Worm (Caenorhabditis elegans) whole organism, early embryonic: ENCODE results near the gene nhr-283.
"Not testable (repeated sequence)": the region's sequence is repeated elsewhere in the genome, so short reads cannot be mapped to it uniquely, and the experiment has no call there.

Experiments used
- B0310.2 ChIP-seq: sonication (generic microtip); optimal IDR thresholded peaks from 2 replicates; lab custom pipeline; 2016; ENCODE audit warnings: mild to moderate bottlenecking, missing genetic modification characterization, missing compliant biosample characterization
- F13C5.2 ChIP-seq: sonication (generic microtip); optimal IDR thresholded peaks from 2 replicates; lab custom pipeline; 2017; ENCODE audit warnings: mild to moderate bottlenecking, missing genetic modification characterization, inconsistent platforms, missing compliant biosample characterization
- aly-1 ChIP-seq: sonication (generic microtip); optimal IDR thresholded peaks from 2 replicates; lab custom pipeline; 2016; ENCODE audit warnings: missing genetic modification characterization, missing compliant biosample characterization
- ama-1 ChIP-seq: fragments of 150-350 bp; optimal IDR thresholded peaks from 2 replicates; lab custom pipeline; 2014
- ceh-13 ChIP-seq: fragments of 200-800 bp; sonication (Bioruptor generic); optimal IDR thresholded peaks from 2 replicates; lab custom pipeline; 2018; ENCODE audit warnings: mild to moderate bottlenecking, missing genetic modification characterization, missing compliant biosample characterization
- ceh-36 ChIP-seq: sonication (generic microtip); optimal IDR thresholded peaks from 2 replicates; lab custom pipeline; 2016; ENCODE audit warnings: missing genetic modification characterization, inconsistent platforms, missing compliant biosample characterization
- ets-7 ChIP-seq: sonication (generic microtip); optimal IDR thresholded peaks from 2 replicates; lab custom pipeline; 2016; ENCODE audit warnings: missing genotype, missing genetic modification characterization, missing compliant biosample characterization
- flt-1 ChIP-seq: fragments of 200-800 bp; sonication (Bioruptor generic); IDR thresholded peaks from 2 replicates; pipeline ENCODE4 v1.3.6; 2022; ENCODE audit warnings: missing genetic modification characterization, missing compliant biosample characterization
- hmbx-1 ChIP-seq: sonication (generic microtip); optimal IDR thresholded peaks from 2 replicates; lab custom pipeline; 2016; ENCODE audit warnings: mild to moderate bottlenecking, missing genetic modification characterization, missing compliant biosample characterization
- hmg-4 ChIP-seq: fragments of 200-800 bp; sonication (Bioruptor generic); optimal IDR thresholded peaks from 2 replicates; lab custom pipeline; 2018; ENCODE audit warnings: mild to moderate bottlenecking, missing genetic modification characterization, missing compliant biosample characterization
- hnd-1 ChIP-seq: sonication (generic microtip); optimal IDR thresholded peaks from 2 replicates; lab custom pipeline; 2016; ENCODE audit warnings: missing genetic modification characterization, missing compliant biosample characterization
- pes-1 ChIP-seq: fragments of 200-800 bp; sonication (Bioruptor generic); IDR thresholded peaks from 2 replicates; pipeline ENCODE4 v1.3.6; 2022; ENCODE audit warnings: missing genetic modification reagents, missing genetic modification characterization, missing compliant biosample characterization
- scrt-1 ChIP-seq: fragments of 200-800 bp; sonication (Bioruptor generic); IDR thresholded peaks from 2 replicates; pipeline ENCODE4 v1.3.6; 2022; ENCODE audit warnings: missing genetic modification characterization, missing compliant biosample characterization
- sea-1 ChIP-seq: fragments of 200-800 bp; sonication (Bioruptor generic); conservative IDR thresholded peaks from 2 replicates; pipeline ENCODE4 v1.3.6; 2022; ENCODE audit warnings: missing genetic modification characterization, missing compliant biosample characterization
- tbx-11 ChIP-seq: fragments of 200-800 bp; sonication (Bioruptor generic); IDR thresholded peaks from 2 replicates; pipeline ENCODE4 v1.3.6; 2022; ENCODE audit warnings: missing genetic modification characterization, missing compliant biosample characterization
- tbx-37 ChIP-seq: fragments of 200-800 bp; sonication (Bioruptor generic); conservative IDR thresholded peaks from 2 replicates; pipeline ENCODE4 v1.3.6; 2022; ENCODE audit warnings: missing genetic modification reagents, missing genetic modification characterization, missing compliant biosample characterization
- tra-4 ChIP-seq: sonication (generic microtip); optimal IDR thresholded peaks from 2 replicates; lab custom pipeline; 2017; ENCODE audit warnings: missing genetic modification characterization, missing compliant biosample characterization

The nhr-283 gene

DNA sequence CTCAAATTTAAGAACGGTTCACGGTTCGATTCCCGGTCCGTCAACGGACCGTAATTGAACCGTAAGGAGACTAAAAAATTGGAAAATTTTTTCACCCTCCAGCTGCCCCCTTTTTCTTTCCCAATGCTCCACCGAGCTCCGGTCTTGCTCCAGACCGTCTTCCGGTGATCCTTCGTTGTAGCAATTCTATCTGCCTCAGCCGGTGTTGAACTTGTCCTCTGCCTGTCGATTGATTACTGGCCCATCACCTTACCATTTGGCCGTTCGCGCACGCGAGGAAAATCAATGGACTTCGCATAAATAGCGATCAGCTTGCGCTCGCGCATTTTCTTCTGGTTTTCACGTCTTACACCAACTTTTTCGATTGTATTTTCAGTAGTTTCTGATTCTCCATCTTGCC lies 9.2 kb downstream of the nhr-283 start:
- TF ChIP-seq scrt-1 (GFP tag; lab: Robert Waterston, UW) = peak; percentile 51; the same call in 1 of the 2 replicates
- TF ChIP-seq pes-1 (GFP tag; lab: Robert Waterston, UW) = peak; percentile 73
- peak; percentile 28; the same call in 1 of the 2 replicates for TF ChIP-seq flt-1 (GFP tag; lab: Robert Waterston, UW)

DNA sequence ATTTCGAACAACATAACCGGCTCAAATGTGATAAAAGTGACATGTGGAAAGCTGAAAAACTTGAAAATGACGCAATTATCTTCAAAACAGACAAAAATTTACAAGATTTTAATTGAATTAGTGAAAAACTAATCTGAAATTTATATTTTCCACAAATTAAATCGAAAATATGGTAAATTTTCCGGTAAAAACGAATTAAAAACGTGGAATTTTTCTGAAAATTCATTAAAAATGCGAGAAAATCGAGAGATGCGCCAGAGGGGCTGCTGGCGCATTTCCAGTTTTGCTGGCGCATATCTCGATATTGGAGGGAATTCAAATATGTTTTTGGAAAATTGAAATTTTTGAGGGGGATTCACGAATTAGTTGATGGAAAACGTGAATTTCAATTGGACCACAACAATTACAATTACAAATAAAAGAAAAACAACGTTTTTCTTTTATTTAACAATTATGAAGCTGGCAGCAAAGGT lies 10.4 kb downstream of the nhr-283 start, which contains the start of the genes haf-3 and F57A10.2:
Gene haf-3, minus strand, starts transcription at position 51 of the 473 bp plus-strand sequence.
Gene F57A10.2, plus strand, starts transcription at position 454 of the 473 bp plus-strand sequence.
- TF ChIP-seq aly-1 (tag; lab: Kevin White, UChicago) = no peak
- no peak for TF ChIP-seq hmg-4 (GFP tag; lab: Kevin White, UChicago)
- TF ChIP-seq scrt-1 (GFP tag; lab: Robert Waterston, UW) = no peak
- TF ChIP-seq ets-7 (tag; lab: Kevin White, UChicago) = no peak
- no peak for TF ChIP-seq hnd-1 (tag; lab: Kevin White, UChicago)
- no peak for TF ChIP-seq hmbx-1 (tag; lab: Kevin White, UChicago)
- no peak for TF ChIP-seq ceh-13 (GFP tag; lab: Kevin White, UChicago)
- no peak for TF ChIP-seq tbx-11
- 0 out of 2 replicates have a peak, but pooled peaks have one; percentile 13 for TF ChIP-seq flt-1 (GFP tag; lab: Robert Waterston, UW)
- peak; percentile 66 for TF ChIP-seq F13C5.2 (tag; lab: Kevin White, UChicago)
- no peak for TF ChIP-seq pes-1 (GFP tag; lab: Robert Waterston, UW)
- no peak for TF ChIP-seq tra-4 (tag; lab: Kevin White, UChicago)
- no peak for TF ChIP-seq ceh-36 (tag; lab: Kevin White, UChicago)
- TF ChIP-seq ama-1 (lab: Kevin White, UChicago) = no peak
- no peak for TF ChIP-seq B0310.2 (tag; lab: Kevin White, UChicago)
- TF ChIP-seq sea-1 (GFP tag; lab: Robert Waterston, UW) = no peak
- no peak for TF ChIP-seq tbx-37 (GFP tag; lab: Robert Waterston, UW)

DNA sequence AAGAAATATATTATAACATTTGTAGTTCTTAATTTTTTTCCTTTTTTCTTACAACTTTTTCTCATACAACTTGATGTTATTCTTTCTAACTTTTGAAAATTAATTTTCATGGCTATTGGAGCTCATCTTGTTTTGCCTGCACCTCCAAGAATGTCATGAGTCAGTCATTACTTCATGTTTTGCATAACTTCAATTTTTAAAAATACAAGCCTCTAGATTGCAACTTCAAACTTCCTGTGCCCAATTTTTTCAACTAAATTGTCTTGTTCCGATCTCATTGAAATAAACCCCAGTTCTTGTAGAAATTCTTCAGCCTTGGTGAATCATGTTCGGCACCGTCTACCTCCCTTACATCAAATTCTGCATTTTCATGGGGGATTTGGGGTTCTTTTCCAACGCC lies 18.1 kb downstream of the nhr-283 start, which contains the start of gene str-9:
Gene str-9, plus strand, starts transcription at position 301 of the 400 bp plus-strand sequence.
- no peak for TF ChIP-seq ceh-36 (tag; lab: Kevin White, UChicago)
- no peak for TF ChIP-seq B0310.2 (tag; lab: Kevin White, UChicago)
- no peak for TF ChIP-seq hnd-1 (tag; lab: Kevin White, UChicago)
- TF ChIP-seq hmg-4 (GFP tag; lab: Kevin White, UChicago) = no peak
- TF ChIP-seq tbx-11 = no peak
- no peak for TF ChIP-seq ets-7 (tag; lab: Kevin White, UChicago)
- TF ChIP-seq flt-1 (GFP tag; lab: Robert Waterston, UW) = no peak
- no peak for TF ChIP-seq scrt-1 (GFP tag; lab: Robert Waterston, UW)

DNA sequence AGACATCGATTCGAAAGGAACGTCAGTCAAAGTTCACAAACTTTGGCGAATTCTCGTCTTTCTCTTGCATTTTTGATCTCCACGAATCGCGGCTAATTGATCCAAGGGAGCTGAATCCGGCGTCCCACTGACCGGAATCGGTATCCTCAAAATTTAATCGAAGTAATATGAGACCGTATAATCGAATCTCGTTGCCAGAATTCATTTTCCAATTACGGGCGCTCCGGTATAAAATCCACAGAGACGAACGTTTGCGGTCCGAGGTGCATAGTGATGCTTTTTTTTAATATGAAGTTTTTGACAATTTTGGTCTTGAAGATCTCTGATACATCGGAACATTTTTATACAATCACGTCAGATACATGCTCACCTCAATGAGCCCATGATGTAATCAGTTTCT lies 18.9 kb downstream of the nhr-283 start:
- TF ChIP-seq hnd-1 (tag; lab: Kevin White, UChicago) = no peak
- no peak for TF ChIP-seq aly-1 (tag; lab: Kevin White, UChicago)
- TF ChIP-seq ets-7 (tag; lab: Kevin White, UChicago) = no peak
- no peak for TF ChIP-seq ceh-36 (tag; lab: Kevin White, UChicago)
- TF ChIP-seq sea-1 (GFP tag; lab: Robert Waterston, UW) = no peak
- no peak for TF ChIP-seq B0310.2 (tag; lab: Kevin White, UChicago)
- TF ChIP-seq tra-4 (tag; lab: Kevin White, UChicago) = no peak
- TF ChIP-seq hmbx-1 (tag; lab: Kevin White, UChicago) = no peak
- no peak for TF ChIP-seq ceh-13 (GFP tag; lab: Kevin White, UChicago)
- no peak for TF ChIP-seq ama-1 (lab: Kevin White, UChicago)
- TF ChIP-seq tbx-11 = no peak

DNA sequence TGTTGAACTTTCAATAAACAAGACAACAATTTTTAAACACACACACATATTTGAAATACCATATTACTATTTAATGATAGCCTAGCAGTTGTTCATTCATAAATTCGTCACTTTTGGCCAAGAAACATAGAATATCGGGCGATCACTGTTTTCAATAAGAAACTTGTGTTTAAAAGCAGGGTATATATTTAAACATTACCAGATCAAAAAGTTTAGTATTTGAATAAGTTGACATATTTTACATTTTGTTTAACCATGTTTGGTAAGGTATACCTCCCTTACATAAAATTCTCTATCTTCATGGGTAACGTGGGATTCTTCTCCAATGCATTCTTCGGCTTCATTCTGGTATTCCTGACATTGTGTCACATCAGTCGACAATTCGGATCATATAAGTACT lies 21.8 kb downstream of the nhr-283 start, which contains the start of gene str-8:
Gene str-8, plus strand, starts transcription at position 301 of the 400 bp plus-strand sequence.
- TF ChIP-seq ama-1 (lab: Kevin White, UChicago); tbx-37 (GFP tag; lab: Robert Waterston, UW); tbx-11: not testable (repeated sequence)

DNA sequence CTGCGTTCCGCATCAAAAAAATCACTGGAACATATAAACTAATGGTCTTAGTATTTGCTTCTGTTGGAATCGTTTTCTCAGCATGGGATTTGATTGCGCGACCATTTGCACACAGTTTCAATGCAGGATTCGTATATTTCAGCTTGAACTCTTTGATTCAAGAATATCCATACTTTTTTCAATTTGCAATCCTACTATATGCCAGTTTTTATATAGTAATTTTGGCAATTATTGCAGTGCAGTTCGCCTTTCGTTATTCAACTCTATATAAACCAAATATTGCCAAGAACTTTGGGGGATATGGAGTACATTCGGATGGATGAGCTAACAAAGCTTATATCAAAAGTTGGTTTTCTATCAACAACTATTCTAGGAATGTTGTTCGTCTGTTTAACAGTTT lies 23.6 kb downstream of the nhr-283 start, which contains the start of gene str-5:
Gene str-5, plus strand, starts transcription at position 301 of the 400 bp plus-strand sequence.
- not testable (repeated sequence) for TF ChIP-seq tbx-11; ceh-36 (tag; lab: Kevin White, UChicago); ceh-13 (GFP tag; lab: Kevin White, UChicago)

DNA sequence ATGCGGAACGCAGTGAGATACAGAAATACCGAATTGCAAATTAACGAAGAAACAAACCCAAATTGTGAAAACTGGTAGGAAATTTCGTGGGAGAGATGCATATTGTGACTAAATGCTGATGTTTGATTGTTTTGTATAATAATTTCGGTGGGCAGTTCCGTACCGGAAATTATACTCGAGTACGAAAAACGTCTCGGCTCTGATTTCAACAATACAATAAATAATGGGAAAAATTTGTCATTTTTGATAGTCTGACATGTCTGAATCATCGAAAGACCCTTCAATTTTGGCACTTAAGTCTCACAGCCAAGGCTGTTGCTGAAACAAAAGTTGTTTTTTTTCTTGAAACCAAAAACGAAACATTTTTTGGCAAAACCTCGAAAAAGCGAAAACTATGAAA lies 24.5 kb downstream of the nhr-283 start, which contains the start of gene str-43:
Gene str-43, minus strand, starts transcription at position 101 of the 400 bp plus-strand sequence.
- TF ChIP-seq sea-1 (GFP tag; lab: Robert Waterston, UW) (no peak), scrt-1 (GFP tag; lab: Robert Waterston, UW) (no peak), aly-1 (tag; lab: Kevin White, UChicago) (no peak), tra-4 (tag; lab: Kevin White, UChicago) (no peak), hmg-4 (GFP tag; lab: Kevin White, UChicago) (no peak), ama-1 (lab: Kevin White, UChicago) (no peak), flt-1 (GFP tag; lab: Robert Waterston, UW) (no peak), F13C5.2 (tag; lab: Kevin White, UChicago) (no peak), pes-1 (GFP tag; lab: Robert Waterston, UW) (no peak), hmbx-1 (tag; lab: Kevin White, UChicago) (no peak), tbx-37 (GFP tag; lab: Robert Waterston, UW) (no peak), ceh-36 (tag; lab: Kevin White, UChicago) (no peak), B0310.2 (tag; lab: Kevin White, UChicago) (no peak), ceh-13 (GFP tag; lab: Kevin White, UChicago) (no peak), ets-7 (tag; lab: Kevin White, UChicago) (no peak), tbx-11 (no peak), hnd-1 (tag; lab: Kevin White, UChicago) (no peak)
